Worm (Caenorhabditis elegans) whole organism, dauer: ENCODE results near the gene fbxb-29.
"Not testable (repeated sequence)": the region's sequence is repeated elsewhere in the genome, so short reads cannot be mapped to it uniquely, and the experiment has no call there.

Source experiments
- unc-62 ChIP-seq: sonication (generic microtip); optimal IDR thresholded peaks from 2 replicates; lab custom pipeline; 2017; ENCODE audit warnings: missing biosample characterization, missing genetic modification reagents, missing genetic modification characterization

fbxb-29 gene

ce11 chrII:979135-979534, 20.3 kb downstream of the fbxb-29 start, which contains the start of the genes fbxc-17 and fbxc-15:
fbxc-17 (minus strand) TSS chrII:979235.
fbxc-15 (plus strand) TSS chrII:979423.
- no peak for TF ChIP-seq unc-62 (GFP tag; lab: Kevin White, UChicago)

- TF ChIP-seq unc-62 (GFP tag; lab: Kevin White, UChicago) = no peak
These were observed 25.4 kb downstream of the fbxb-29 start, which contains the start of gene fbxc-14 for ce11 chrII:973999-974398. fbxc-14 (plus strand) TSS chrII:974299.

ce11 chrII:972850-973249, 26.5 kb downstream of the fbxb-29 start, which contains the start of gene C32B5.15:
C32B5.15 (minus strand) TSS chrII:972950.
- no peak for TF ChIP-seq unc-62 (GFP tag; lab: Kevin White, UChicago)

ce11 chrII:968106-968505, 31.3 kb downstream of the fbxb-29 start, which contains the start of gene C32B5.6:
C32B5.6 (plus strand) TSS chrII:968406.
- TF ChIP-seq unc-62 (GFP tag; lab: Kevin White, UChicago) = not testable (repeated sequence)

- not testable (repeated sequence) for TF ChIP-seq unc-62 (GFP tag; lab: Kevin White, UChicago)
These were observed 32.4 kb downstream of the fbxb-29 start, which contains the start of gene fbxc-18 for ce11 chrII:966962-967361. fbxc-18 (minus strand) TSS chrII:967062.

- no peak for TF ChIP-seq unc-62 (GFP tag; lab: Kevin White, UChicago)
These were observed 37.4 kb downstream of the fbxb-29 start, which contains the start of gene C32B5.13 for ce11 chrII:961961-962360. C32B5.13 (minus strand) TSS chrII:962061.

ce11 chrII:960218-960617, 39.2 kb downstream of the fbxb-29 start, which contains the start of the genes C32B5.18 and C32B5.7:
C32B5.18 (plus strand) TSS chrII:960518.
C32B5.7 (plus strand) TSS chrII:960528.
- TF ChIP-seq unc-62 (GFP tag; lab: Kevin White, UChicago) = no peak

DNA sequence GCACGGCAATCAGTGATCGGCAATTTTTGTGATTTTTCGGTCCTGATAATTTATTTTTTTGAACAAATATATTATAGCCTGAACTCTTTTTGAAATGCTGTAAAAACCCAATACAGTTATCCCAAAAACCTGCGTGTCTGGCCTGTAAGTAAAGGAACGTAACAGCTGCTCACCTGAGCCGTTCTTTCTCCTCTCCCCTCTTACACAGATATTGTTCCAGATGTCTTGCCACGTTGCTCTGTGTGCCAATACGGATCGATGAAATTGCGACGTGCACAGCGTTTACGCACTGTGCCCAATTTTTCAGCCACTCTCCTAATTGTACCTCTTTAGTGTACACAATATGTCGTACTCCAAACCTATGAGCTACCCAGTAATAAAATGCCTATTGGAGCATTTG, 40.8 kb downstream of the fbxb-29 start, which contains the start of gene sdz-4:
Gene sdz-4 (plus strand): TSS at position 301 of the 400 bp plus-strand sequence.
- TF ChIP-seq unc-62 (GFP tag; lab: Kevin White, UChicago) = no peak

DNA sequence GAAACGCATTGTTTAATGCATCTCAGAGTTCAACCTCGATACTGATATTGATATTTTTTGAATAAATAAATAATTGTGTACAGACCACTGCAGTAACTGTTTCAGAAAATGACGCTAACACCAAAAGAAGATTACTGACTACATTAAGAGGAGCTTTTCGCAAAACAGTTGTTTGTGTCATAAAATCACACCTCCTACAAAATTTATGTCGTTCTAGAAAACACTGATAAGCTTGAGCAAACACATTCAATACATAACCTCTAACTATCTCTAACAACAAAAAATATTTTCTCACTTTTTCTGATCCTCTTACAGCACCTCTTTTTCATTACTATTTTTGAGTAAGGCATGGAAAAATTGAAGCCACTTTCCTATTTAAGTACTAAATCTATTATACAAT, 44.8 kb downstream of the fbxb-29 start, which contains the start of gene fbxc-7:
Gene fbxc-7 (plus strand): TSS at position 301 of the 400 bp plus-strand sequence.
- not testable (repeated sequence) for TF ChIP-seq unc-62 (GFP tag; lab: Kevin White, UChicago)

DNA sequence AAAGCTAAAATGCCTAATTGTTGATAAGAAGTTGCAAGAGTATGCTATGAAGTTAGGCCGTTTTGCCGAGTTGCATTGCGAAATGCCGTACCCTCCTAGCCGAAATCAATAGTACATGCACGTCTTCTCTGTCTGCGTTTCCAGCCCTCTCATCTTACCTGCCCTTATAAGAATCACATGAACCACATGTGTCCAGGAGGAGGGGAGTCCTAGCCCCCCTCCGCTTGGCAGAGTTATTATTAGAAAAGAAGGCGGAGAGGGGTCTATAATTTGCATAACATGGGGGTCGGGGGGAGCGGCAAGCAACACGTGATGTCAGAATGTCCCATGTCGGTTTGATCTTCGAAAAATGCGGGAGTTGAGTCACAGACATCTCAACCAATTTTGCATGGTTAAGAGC, 46.3 kb downstream of the fbxb-29 start:
- TF ChIP-seq unc-62 (GFP tag; lab: Kevin White, UChicago) = no peak

DNA sequence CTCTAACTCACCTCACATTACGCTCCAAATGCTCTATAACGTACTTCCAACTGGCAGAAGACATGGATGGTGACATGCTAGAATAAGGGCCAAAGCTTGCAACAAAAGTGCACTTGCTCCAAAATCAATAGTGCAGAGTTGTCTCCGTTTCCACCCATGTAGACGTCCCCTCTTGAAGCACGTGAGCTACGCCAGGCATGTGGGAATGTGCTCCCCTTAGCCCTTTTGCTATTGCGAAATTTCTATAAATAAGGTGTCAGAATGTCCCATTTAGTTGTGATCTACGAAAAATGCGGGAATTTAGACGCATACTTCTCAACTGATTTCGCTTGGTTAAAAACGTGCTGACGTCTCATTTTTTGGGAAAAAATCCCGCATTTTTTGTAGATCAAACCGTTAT, 49.0 kb downstream of the fbxb-29 start:
- TF ChIP-seq unc-62 (GFP tag; lab: Kevin White, UChicago) = no peak
